Worm (Caenorhabditis elegans) whole organism, L4 larva: Measurements from ENCODE around the gene C06H5.12.

ENCODE experiments used
- F10B5.3 ChIP-seq: sonication (generic microtip); optimal IDR thresholded peaks from 2 replicates; lab custom pipeline; 2016; ENCODE audit warnings: mild to moderate bottlenecking, missing genetic modification characterization, missing compliant biosample characterization
- F49E8.2 ChIP-seq: sonication (generic microtip); optimal IDR thresholded peaks from 2 replicates; lab custom pipeline; 2016; ENCODE audit warnings: missing compliant biosample characterization, mild to moderate bottlenecking, missing genetic modification characterization, borderline replicate concordance
- R02D3.7 ChIP-seq: fragments of 150-350 bp; sonication (generic microtip); optimal IDR thresholded peaks from 3 replicates; lab custom pipeline; 2014; ENCODE audit warnings: missing biosample characterization, missing genetic modification characterization
- T20F7.1 ChIP-seq: fragments of 200-800 bp; sonication (Bioruptor generic); optimal IDR thresholded peaks from 2 replicates; lab custom pipeline; 2018; ENCODE audit warnings: mild to moderate bottlenecking, missing genetic modification characterization, missing compliant biosample characterization
- T26A8.4 ChIP-seq: fragments of 200-800 bp; sonication (Bioruptor generic); IDR thresholded peaks from 2 replicates; pipeline ENCODE4 v1.3.6; 2022; ENCODE audit warnings: missing genetic modification characterization, missing compliant biosample characterization
- Y105C5A.15 ChIP-seq: fragments of 200-800 bp; sonication (Bioruptor generic); IDR thresholded peaks from 2 replicates; pipeline ENCODE4 v1.3.6; 2022; ENCODE audit warnings: missing genetic modification characterization, missing compliant biosample characterization
- Y75B8A.6 ChIP-seq: fragments of 200-800 bp; sonication (Bioruptor generic); IDR thresholded peaks from 2 replicates; pipeline ENCODE4 v1.3.6; 2022; ENCODE audit warnings: missing genetic modification reagents, missing genetic modification characterization, missing compliant biosample characterization
- ZK337.2 ChIP-seq: fragments of 200-800 bp; sonication (Bioruptor generic); IDR thresholded peaks from 2 replicates; pipeline ENCODE4 v1.3.6; 2022; ENCODE audit warnings: missing genetic modification reagents, missing genetic modification characterization, missing compliant biosample characterization
- ZK546.5 ChIP-seq, 2 experiments: sonication (generic microtip); optimal IDR thresholded peaks; 2 replicates each; lab custom pipeline; 2017; ENCODE audit warnings: missing biosample characterization in 2 of 2, missing genetic modification characterization in 2 of 2
- aha-1 ChIP-seq: fragments of 150-350 bp; peaks from one replicate; lab custom pipeline; 2014; ENCODE audit warnings: missing biosample characterization, missing genetic modification characterization
- ama-1 ChIP-seq: fragments of 150-350 bp; optimal IDR thresholded peaks from 2 replicates; lab custom pipeline; 2014; ENCODE audit warnings: inconsistent platforms, mixed read lengths
- arid-1 ChIP-seq: fragments of 200-800 bp; sonication (Bioruptor generic); conservative IDR thresholded peaks from 2 replicates; pipeline ENCODE4 v1.3.6; 2022; ENCODE audit warnings: missing genetic modification reagents, missing genetic modification characterization, missing compliant biosample characterization
- attf-4 ChIP-seq: sonication (generic microtip); optimal IDR thresholded peaks from 3 replicates; lab custom pipeline; 2017; ENCODE audit warnings: missing biosample characterization, missing genetic modification characterization
- ceh-62 ChIP-seq: sonication (generic microtip); optimal IDR thresholded peaks from 2 replicates; lab custom pipeline; 2017; ENCODE audit warnings: missing biosample characterization, missing genetic modification characterization
- ces-1 ChIP-seq: fragments of 150-350 bp; sonication (generic microtip); optimal IDR thresholded peaks from 4 replicates; lab custom pipeline; 2014; ENCODE audit warnings: missing biosample characterization, missing genetic modification reagents, missing genetic modification characterization
- cey-2 ChIP-seq: sonication (generic microtip); optimal IDR thresholded peaks from 3 replicates; lab custom pipeline; 2017; ENCODE audit warnings: missing genetic modification characterization, mild to moderate bottlenecking, missing compliant biosample characterization, antibody characterized with exemption, borderline replicate concordance; ENCODE audit not compliant: insufficient read depth
- daf-16 ChIP-seq, 3 experiments: sonication (generic microtip); optimal IDR thresholded peaks; 2 replicates each; lab custom pipeline; 2016 to 2017; ENCODE audit warnings: missing genetic modification characterization in 3 of 3, missing genetic modification reagents in 3 of 3, mild to moderate bottlenecking in 2 of 3, missing compliant biosample characterization in 2 of 3, missing biosample characterization in 1 of 3, moderate library complexity in 1 of 3
- dmd-6 ChIP-seq: fragments of 200-800 bp; sonication (Bioruptor generic); IDR thresholded peaks from 2 replicates; pipeline ENCODE4 v1.3.6; 2022; ENCODE audit warnings: missing genetic modification reagents, missing genetic modification characterization, missing compliant biosample characterization
- duxl-1 ChIP-seq: sonication (generic microtip); optimal IDR thresholded peaks from 2 replicates; lab custom pipeline; 2016; ENCODE audit warnings: mild to moderate bottlenecking, missing genetic modification characterization, moderate library complexity, missing compliant biosample characterization; ENCODE audit not compliant: poor library complexity
- dve-1 ChIP-seq: sonication (generic microtip); optimal IDR thresholded peaks from 2 replicates; lab custom pipeline; 2017; ENCODE audit warnings: antibody characterized with exemption, mild to moderate bottlenecking, missing genetic modification characterization, missing compliant biosample characterization; ENCODE audit not compliant: insufficient read depth
- hmg-1.1 ChIP-seq: fragments of 200-800 bp; sonication (Bioruptor generic); IDR thresholded peaks from 2 replicates; pipeline ENCODE4 v1.3.6; 2022; ENCODE audit warnings: missing genetic modification reagents, missing genetic modification characterization, missing compliant biosample characterization
- lin-1 ChIP-seq: fragments of 200-800 bp; sonication (Bioruptor generic); IDR thresholded peaks from 2 replicates; pipeline ENCODE4 v1.3.6; 2022; ENCODE audit warnings: missing genetic modification reagents, missing genetic modification characterization, missing compliant biosample characterization
- lin-39 ChIP-seq: fragments of 150-350 bp; optimal IDR thresholded peaks from 2 replicates; lab custom pipeline; 2014; ENCODE audit warnings: missing biosample characterization, missing genetic modification reagents, missing genetic modification characterization
- lsy-2 ChIP-seq, 2 experiments: fragments of 150-350 bp in 1 of 2; sonication (generic microtip) in 1 of 2; optimal IDR thresholded peaks; 2 replicates each; lab custom pipeline; 2014 to 2017; ENCODE audit warnings: missing biosample characterization in 2 of 2, missing genetic modification characterization in 2 of 2
- madf-9 ChIP-seq: fragments of 200-800 bp; sonication (Bioruptor generic); conservative IDR thresholded peaks from 2 replicates; pipeline ENCODE4 v1.3.6; 2022; ENCODE audit warnings: missing genetic modification reagents, missing genetic modification characterization, missing compliant biosample characterization
- mdl-1 ChIP-seq, 2 experiments: fragments of 150-350 bp in 1 of 2; sonication (generic microtip) in 1 of 2; optimal IDR thresholded peaks; 2 replicates each; lab custom pipeline; 2014 to 2017; ENCODE audit warnings: missing biosample characterization in 2 of 2, missing genetic modification characterization in 2 of 2
- mxl-3 ChIP-seq: fragments of 200-800 bp; sonication (Bioruptor generic); optimal IDR thresholded peaks from 2 replicates; lab custom pipeline; 2018; ENCODE audit warnings: mild to moderate bottlenecking, missing genetic modification characterization, missing compliant biosample characterization
- nhr-11 ChIP-seq: fragments of 150-350 bp; optimal IDR thresholded peaks from 2 replicates; lab custom pipeline; 2014; ENCODE audit warnings: missing biosample characterization, missing genetic modification characterization
- nhr-111 ChIP-seq: fragments of 200-800 bp; sonication (Bioruptor generic); optimal IDR thresholded peaks from 2 replicates; lab custom pipeline; 2018; ENCODE audit warnings: mild to moderate bottlenecking, missing genetic modification characterization, missing compliant biosample characterization
- nhr-25 ChIP-seq: sonication (generic microtip); optimal IDR thresholded peaks from 2 replicates; lab custom pipeline; 2017; ENCODE audit warnings: missing genetic modification characterization, mild to moderate bottlenecking, missing compliant biosample characterization, antibody characterized with exemption, moderate library complexity, borderline replicate concordance; ENCODE audit not compliant: insufficient read depth
- nhr-28 ChIP-seq: fragments of 150-350 bp; optimal IDR thresholded peaks from 2 replicates; lab custom pipeline; 2014; ENCODE audit warnings: missing biosample characterization, missing genetic modification characterization
- nhr-41 ChIP-seq: fragments of 200-800 bp; sonication (Bioruptor generic); IDR thresholded peaks from 2 replicates; pipeline ENCODE4 v1.3.6; 2022; ENCODE audit warnings: missing genetic modification reagents, missing genetic modification characterization, missing compliant biosample characterization
- nhr-42 ChIP-seq: fragments of 200-800 bp; sonication (Bioruptor generic); IDR thresholded peaks from 2 replicates; pipeline ENCODE4 v1.3.6; 2022; ENCODE audit warnings: missing genetic modification characterization, missing compliant biosample characterization
- nhr-48 ChIP-seq: sonication (generic microtip); optimal IDR thresholded peaks from 2 replicates; lab custom pipeline; 2016; ENCODE audit warnings: mild to moderate bottlenecking, missing genetic modification characterization, missing compliant biosample characterization
- nhr-6 ChIP-seq: fragments of 150-350 bp; optimal IDR thresholded peaks from 2 replicates; lab custom pipeline; 2014; ENCODE audit warnings: missing biosample characterization, missing genetic modification characterization
- nhr-76 ChIP-seq: fragments of 150-350 bp; optimal IDR thresholded peaks from 2 replicates; lab custom pipeline; 2014; ENCODE audit warnings: missing biosample characterization, missing genetic modification characterization
- pqm-1 ChIP-seq: sonication (generic microtip); optimal IDR thresholded peaks from 2 replicates; lab custom pipeline; 2017; ENCODE audit warnings: missing biosample characterization, missing genetic modification characterization
- saeg-2 ChIP-seq: fragments of 200-800 bp; sonication (Bioruptor generic); IDR thresholded peaks from 2 replicates; pipeline ENCODE4 v1.3.6; 2022; ENCODE audit warnings: missing genetic modification reagents, missing genetic modification characterization, missing compliant biosample characterization
- set-16 ChIP-seq: fragments of 200-800 bp; sonication (Bioruptor generic); IDR thresholded peaks from 2 replicates; pipeline ENCODE4 v1.3.6; 2022; ENCODE audit warnings: missing genetic modification reagents, missing genetic modification characterization, missing compliant biosample characterization
- skn-1 ChIP-seq: fragments of 150-350 bp; optimal IDR thresholded peaks from 2 replicates; lab custom pipeline; 2014; ENCODE audit warnings: missing biosample characterization, missing genetic modification characterization
- snpc-4 ChIP-seq: fragments of 150-350 bp; optimal IDR thresholded peaks from 2 replicates; lab custom pipeline; 2014; ENCODE audit warnings: missing biosample characterization, missing genetic modification characterization
- tag-97 ChIP-seq: fragments of 200-800 bp; sonication (Bioruptor generic); IDR thresholded peaks from 2 replicates; pipeline ENCODE4 v1.3.6; 2022; ENCODE audit warnings: missing genetic modification characterization, missing compliant biosample characterization
- tra-1 ChIP-seq: fragments of 200-800 bp; sonication (Bioruptor generic); IDR thresholded peaks from 2 replicates; pipeline ENCODE4 v1.3.6; 2022; ENCODE audit warnings: missing genetic modification reagents, missing genetic modification characterization, missing compliant biosample characterization
- unc-62 ChIP-seq, 3 experiments: fragments of 150-350 bp in 1 of 3; sonication (generic microtip); optimal IDR thresholded peaks in 2 of 3; peaks in 1 of 3; 1 replicate in 1 of 3; 2 replicates in 2 of 3; lab custom pipeline; 2014 to 2017; ENCODE audit warnings: missing biosample characterization in 3 of 3, missing genetic modification characterization in 3 of 3, missing genetic modification reagents in 3 of 3, missing genotype in 1 of 3
- zfp-3 ChIP-seq: fragments of 200-800 bp; sonication (Bioruptor generic); conservative IDR thresholded peaks from 2 replicates; pipeline ENCODE4 v1.3.6; 2022; ENCODE audit warnings: missing genetic modification reagents, missing genetic modification characterization, missing compliant biosample characterization
- zip-11 ChIP-seq: fragments of 200-800 bp; sonication (Bioruptor generic); IDR thresholded peaks from 2 replicates; pipeline ENCODE4 v1.3.6; 2022; ENCODE audit warnings: missing genetic modification characterization, missing compliant biosample characterization

The C06H5.12 gene

DNA sequence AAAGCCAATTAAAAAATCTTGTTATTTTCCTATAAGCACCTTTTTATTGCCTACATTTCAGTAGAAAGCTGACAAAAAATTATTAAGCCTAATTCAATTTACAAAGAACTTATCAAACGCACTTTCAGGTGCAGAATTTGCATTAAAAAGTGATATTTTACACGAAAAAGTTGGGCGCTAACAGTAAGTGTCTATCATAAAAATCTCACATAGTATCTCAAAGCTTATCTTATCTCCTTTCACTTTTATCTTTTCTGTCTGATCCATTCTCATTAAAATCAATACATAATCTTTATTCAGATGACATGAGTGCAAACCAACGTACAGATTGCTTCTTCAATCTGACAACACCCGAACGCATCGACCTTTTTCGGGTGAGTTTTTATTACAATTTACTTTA is 15.4 kb downstream of the C06H5.12 start, which contains the start of gene dcar-1:
Gene dcar-1 (plus strand): TSS at position 301 of the 400 bp plus-strand sequence.
- no peak for TF ChIP-seq nhr-48
- no peak for TF ChIP-seq ces-1 (GFP tag; lab: Kevin White, UChicago)
- TF ChIP-seq aha-1: no peak
- TF ChIP-seq nhr-6 (tag; lab: Kevin White, UChicago): no peak
- TF ChIP-seq pqm-1 (tag; lab: Kevin White, UChicago): no peak
- TF ChIP-seq nhr-111 (GFP tag; lab: Kevin White, UChicago): no peak
- TF ChIP-seq snpc-4 (tag; lab: Kevin White, UChicago): no peak
- TF ChIP-seq zip-11 (GFP tag; lab: Robert Waterston, UW): no peak
- no peak for TF ChIP-seq nhr-25 (tag; lab: Kevin White, UChicago)
- no peak for TF ChIP-seq saeg-2 (GFP tag; lab: Robert Waterston, UW)
- no peak for TF ChIP-seq nhr-76 (tag; lab: Kevin White, UChicago)
- no peak for TF ChIP-seq skn-1 (tag; lab: Kevin White, UChicago)
- TF ChIP-seq dmd-6 (GFP tag; lab: Robert Waterston, UW): no peak
- no peak for TF ChIP-seq ZK337.2 (GFP tag; lab: Robert Waterston, UW)
- no peak for TF ChIP-seq tag-97 (GFP tag; lab: Robert Waterston, UW)
- no peak for TF ChIP-seq Y105C5A.15 (GFP tag; lab: Robert Waterston, UW)

DNA sequence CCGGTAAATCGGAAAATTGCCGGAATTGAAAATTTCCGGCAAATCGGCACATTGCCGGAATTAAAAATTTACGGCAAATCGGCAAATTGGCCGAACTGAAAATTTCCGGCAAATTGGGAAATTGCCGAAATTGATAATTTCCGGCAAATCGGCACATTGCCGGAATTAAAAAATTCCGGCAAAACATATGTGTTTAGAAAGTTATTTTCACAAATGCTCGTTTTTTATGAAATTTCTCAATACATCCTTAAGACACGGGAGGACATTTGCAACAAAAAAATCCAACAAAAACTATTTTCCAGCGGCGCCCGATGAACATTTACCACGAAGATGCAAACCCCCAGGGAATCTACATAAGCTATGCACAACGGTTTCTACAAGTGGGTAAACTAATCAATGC is 24.1 kb downstream of the C06H5.12 start, which contains the start of gene C06H5.8:
Gene C06H5.8 (plus strand): TSS at position 301 of the 400 bp plus-strand sequence.
- TF ChIP-seq unc-62 (GFP tag; optimal IDR thresholded peaks at IDR 0.05 in 1 of 2; lab: Kevin White, UChicago): no peak
- no peak for TF ChIP-seq unc-62 (tag; optimal IDR thresholded peaks at IDR 0.05; lab: Kevin White, UChicago)
- no peak for TF ChIP-seq dve-1 (tag; lab: Kevin White, UChicago)
- no peak for TF ChIP-seq madf-9 (GFP tag; lab: Robert Waterston, UW)
- TF ChIP-seq ceh-62 (tag; lab: Kevin White, UChicago): no peak
- no peak for TF ChIP-seq mdl-1 (tag; optimal IDR thresholded peaks at IDR 0.05; lab: Kevin White, UChicago)
- no peak for TF ChIP-seq F10B5.3
- no peak for TF ChIP-seq mxl-3
- no peak for TF ChIP-seq nhr-42 (GFP tag; lab: Robert Waterston, UW)
- TF ChIP-seq duxl-1: no peak
- no peak for TF ChIP-seq lin-39
- TF ChIP-seq ZK546.5 (tag; optimal IDR thresholded peaks at IDR 0.05; lab: Kevin White, UChicago): no peak
- TF ChIP-seq aha-1: no peak
- TF ChIP-seq, all 104 proteins: peak for 0

DNA sequence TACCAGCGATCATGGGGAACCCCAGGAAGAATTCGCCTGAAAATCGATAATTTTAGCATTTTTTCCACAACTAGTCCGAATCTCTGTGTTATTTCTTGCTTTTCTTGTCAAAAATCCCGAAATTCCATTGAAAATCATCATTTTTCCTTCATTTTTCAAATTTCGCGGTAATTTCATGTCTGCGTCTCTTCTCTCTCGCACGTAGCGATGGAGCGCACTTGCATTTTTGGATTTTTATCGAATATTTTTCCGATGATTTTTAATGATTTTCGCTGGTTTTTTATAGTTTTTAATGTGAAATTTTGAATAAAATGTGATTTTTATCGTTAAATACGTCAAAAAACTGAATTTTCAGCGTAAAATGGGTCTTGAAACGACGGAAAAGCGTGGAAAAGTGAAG is 26.8 kb downstream of the C06H5.12 start, which contains the start of gene E01B7.2:
Gene E01B7.2 (plus strand): TSS at position 350 of the 400 bp plus-strand sequence.
- no peak for TF ChIP-seq T20F7.1 (GFP tag; lab: Kevin White, UChicago)
- 0 out of 2 replicates have a peak, but pooled peaks have one; percentile 22 for TF ChIP-seq hmg-1.1
- no peak for TF ChIP-seq F49E8.2 (tag; lab: Kevin White, UChicago)
- no peak for TF ChIP-seq set-16
- TF ChIP-seq mdl-1 (tag; optimal IDR thresholded peaks at IDR 0.05; lab: Kevin White, UChicago): no peak
- TF ChIP-seq nhr-41 (GFP tag; lab: Robert Waterston, UW): no peak
- TF ChIP-seq lsy-2 (tag; optimal IDR thresholded peaks at IDR 0.05; lab: Kevin White, UChicago): peak in 1 of 2 experiments; percentile 88
- TF ChIP-seq Y75B8A.6 (GFP tag; lab: Robert Waterston, UW): no peak
- no peak for TF ChIP-seq ceh-62 (tag; lab: Kevin White, UChicago)
- TF ChIP-seq unc-62 (GFP tag; optimal IDR thresholded peaks at IDR 0.05 in 1 of 2; lab: Kevin White, UChicago): peak in 1 of 2 experiments; percentile 76
- TF ChIP-seq unc-62 (tag; optimal IDR thresholded peaks at IDR 0.05; lab: Kevin White, UChicago): no peak
- no peak for TF ChIP-seq tra-1
- TF ChIP-seq cey-2 (tag; lab: Kevin White, UChicago): no peak
- no peak for TF ChIP-seq zfp-3
- TF ChIP-seq ama-1 (lab: Kevin White, UChicago): no peak
- TF ChIP-seq tag-97 (GFP tag; lab: Robert Waterston, UW): no peak
- TF ChIP-seq nhr-11 (tag; lab: Kevin White, UChicago): peak; percentile 22
- TF ChIP-seq R02D3.7 (tag; lab: Kevin White, UChicago): no peak
- no peak for TF ChIP-seq attf-4 (tag; lab: Kevin White, UChicago)
- no peak for TF ChIP-seq daf-16 (GFP tag; optimal IDR thresholded peaks at IDR 0.05; lab: Kevin White, UChicago)
- TF ChIP-seq daf-16 (tag; optimal IDR thresholded peaks at IDR 0.05; lab: Kevin White, UChicago): peak; percentile 4
- no peak for TF ChIP-seq arid-1
- TF ChIP-seq madf-9 (GFP tag; lab: Robert Waterston, UW): no peak
- TF ChIP-seq nhr-28 (tag; lab: Kevin White, UChicago): peak; percentile 27
- no peak for TF ChIP-seq T26A8.4
- TF ChIP-seq ZK546.5 (tag; optimal IDR thresholded peaks at IDR 0.05; lab: Kevin White, UChicago): no peak
- no peak for TF ChIP-seq ces-1 (GFP tag; lab: Kevin White, UChicago)
- TF ChIP-seq lin-1 (GFP tag; lab: Robert Waterston, UW): no peak
